Fruit fly (Drosophila melanogaster) whole organism, embryonic: Measurements from ENCODE around the gene CG45544.

Experiments
- Atf3 ChIP-seq: fragments of 200-800 bp; sonication (Bioruptor generic); optimal IDR thresholded peaks from 3 replicates; lab custom pipeline; 2016; ENCODE audit warnings: missing biosample characterization, missing genetic modification characterization
- Awh ChIP-seq: fragments of 200-800 bp; sonication (Bioruptor generic); IDR thresholded peaks from 2 replicates; pipeline ENCODE4, ENCODE4 v1.3.6; 2022; ENCODE audit warnings: missing biosample characterization, missing genetic modification characterization
- B-H1 ChIP-seq: fragments of 200-800 bp; sonication (Bioruptor generic); IDR thresholded peaks from 3 replicates; pipeline ENCODE4 v1.3.6; 2022; ENCODE audit warnings: missing biosample characterization, missing genetic modification characterization
- CG10462 ChIP-seq: fragments of 200-800 bp; sonication (Bioruptor generic); optimal IDR thresholded peaks from 2 replicates; lab custom pipeline; 2016; ENCODE audit warnings: missing biosample characterization, missing genetic modification characterization
- CG11085 ChIP-seq: fragments of 200-800 bp; sonication (Bioruptor generic); IDR thresholded peaks from 2 replicates; pipeline ENCODE4 v1.3.6; 2022; ENCODE audit warnings: missing biosample characterization, missing genetic modification characterization
- CG12219 ChIP-seq: fragments of 200-800 bp; sonication (Bioruptor generic); optimal IDR thresholded peaks from 3 replicates; lab custom pipeline; 2018; ENCODE audit warnings: missing biosample characterization, mild to moderate bottlenecking, missing genetic modification characterization
- CG15479 ChIP-seq: fragments of 200-800 bp; sonication (Bioruptor generic); optimal IDR thresholded peaks from 3 replicates; lab custom pipeline; 2019; ENCODE audit warnings: missing biosample characterization, mild to moderate bottlenecking, missing genetic modification characterization, moderate library complexity
- CG2120 ChIP-seq: fragments of 200-800 bp; sonication (Bioruptor generic); optimal IDR thresholded peaks from 3 replicates; lab custom pipeline; 2016; ENCODE audit warnings: missing biosample characterization, missing genetic modification characterization
- CG2875 ChIP-seq: fragments of 200-800 bp; sonication (Bioruptor generic); optimal IDR thresholded peaks from 2 replicates; lab custom pipeline; 2017; ENCODE audit warnings: missing biosample characterization, mild to moderate bottlenecking, missing genetic modification characterization, missing genetic modification reagents
- CG33557 ChIP-seq: fragments of 200-800 bp; sonication (Bioruptor generic); optimal IDR thresholded peaks from 2 replicates; lab custom pipeline; 2019; ENCODE audit warnings: missing biosample characterization, mild to moderate bottlenecking, missing genetic modification characterization, moderate library complexity
- CG34376 ChIP-seq: fragments of 200-800 bp; sonication (Bioruptor generic); optimal IDR thresholded peaks from 2 replicates; lab custom pipeline; 2018; ENCODE audit warnings: missing biosample characterization, mild to moderate bottlenecking, missing genetic modification characterization
- CG3838 ChIP-seq: fragments of 200-800 bp; sonication (Bioruptor generic); optimal IDR thresholded peaks from 3 replicates; lab custom pipeline; 2016; ENCODE audit warnings: missing biosample characterization, missing genetic modification characterization
- CG42726 ChIP-seq: fragments of 200-800 bp; sonication (Bioruptor generic); IDR thresholded peaks from 2 replicates; pipeline ENCODE4 v1.3.6; 2022; ENCODE audit warnings: missing biosample characterization, missing genetic modification characterization; ENCODE audit not compliant: partially characterized antibody
- CG8478 ChIP-seq: fragments of >200 bp; optimal IDR thresholded peaks from 2 replicates; lab custom pipeline; 2018
- CG8765 ChIP-seq: fragments of 200-800 bp; sonication (Bioruptor generic); IDR thresholded peaks from 2 replicates; pipeline ENCODE4 v1.3.6; 2022; ENCODE audit warnings: missing biosample characterization, missing genetic modification characterization
- CkIIα-i1 ChIP-seq: fragments of 200-800 bp; sonication (Bioruptor generic); IDR thresholded peaks from 2 replicates; pipeline ENCODE4 v1.3.6; 2022; ENCODE audit warnings: missing biosample characterization, missing genetic modification characterization
- Doc2 ChIP-seq: fragments of 200-800 bp; sonication (Bioruptor generic); IDR thresholded peaks from 2 replicates; pipeline ENCODE4 v1.3.6; 2022; ENCODE audit warnings: missing biosample characterization, missing genetic modification characterization
- Doc3 ChIP-seq: fragments of 200-800 bp; sonication (Bioruptor generic); IDR thresholded peaks from 3 replicates; pipeline ENCODE4 v1.3.6; 2022; ENCODE audit warnings: missing biosample characterization, missing genetic modification characterization; ENCODE audit not compliant: partially characterized antibody
- Dref ChIP-seq: fragments of 200-800 bp; sonication (Bioruptor generic); IDR thresholded peaks from 2 replicates; pipeline ENCODE4 v1.3.6; 2022; ENCODE audit warnings: missing biosample characterization, missing genetic modification characterization
- Fer3 ChIP-seq: fragments of 200-800 bp; sonication (Bioruptor generic); optimal IDR thresholded peaks from 2 replicates; lab custom pipeline; 2018; ENCODE audit warnings: missing biosample characterization, mild to moderate bottlenecking, missing genetic modification characterization, moderate library complexity
- HLH54F ChIP-seq: fragments of 200-800 bp; sonication (Bioruptor generic); optimal IDR thresholded peaks from 3 replicates; lab custom pipeline; 2016; ENCODE audit warnings: missing biosample characterization, missing genetic modification characterization
- HmgD ChIP-seq: fragments of 200-800 bp; sonication (Bioruptor generic); optimal IDR thresholded peaks from 3 replicates; lab custom pipeline; 2016; ENCODE audit warnings: missing biosample characterization, missing genetic modification characterization
- Hr3 ChIP-seq: fragments of 200-800 bp; sonication (Bioruptor generic); optimal IDR thresholded peaks from 3 replicates; lab custom pipeline; 2016; ENCODE audit warnings: missing biosample characterization, missing genetic modification characterization
- MBD-R2 ChIP-seq: fragments of 200-800 bp; sonication (Bioruptor generic); IDR thresholded peaks from 2 replicates; pipeline ENCODE4 v1.3.6; 2022; ENCODE audit warnings: missing biosample characterization, missing genetic modification characterization
- MESR4 ChIP-seq: fragments of 200-800 bp; sonication (Bioruptor generic); optimal IDR thresholded peaks from 2 replicates; lab custom pipeline; 2018; ENCODE audit warnings: missing biosample characterization, mild to moderate bottlenecking, missing genetic modification characterization, moderate library complexity
- MTF-1 ChIP-seq: fragments of 200-800 bp; sonication (Bioruptor generic); optimal IDR thresholded peaks from 2 replicates; lab custom pipeline; 2018; ENCODE audit warnings: missing biosample characterization, mild to moderate bottlenecking, missing genetic modification characterization, borderline replicate concordance
- Mrtf ChIP-seq: fragments of 200-800 bp; sonication (Bioruptor generic); IDR thresholded peaks from 3 replicates; pipeline ENCODE4 v1.3.6; 2022; ENCODE audit warnings: missing biosample characterization, missing genetic modification characterization
- Ptx1 ChIP-seq: fragments of 200-800 bp; sonication (Bioruptor generic); IDR thresholded peaks from 2 replicates; pipeline ENCODE4 v1.3.6; 2022; ENCODE audit warnings: missing biosample characterization, missing genetic modification characterization
- Ravus ChIP-seq: fragments of 200-800 bp; sonication (Bioruptor generic); IDR thresholded peaks from 2 replicates; pipeline ENCODE4 v1.3.6; 2022; ENCODE audit warnings: missing biosample characterization, missing genetic modification characterization
- Sry-β ChIP-seq: fragments of 200-800 bp; sonication (Bioruptor generic); optimal IDR thresholded peaks from 2 replicates; lab custom pipeline; 2018; ENCODE audit warnings: missing biosample characterization, mild to moderate bottlenecking, missing genetic modification characterization, moderate library complexity
- bab2 ChIP-seq: fragments of 200-800 bp; sonication (Bioruptor generic); optimal IDR thresholded peaks from 2 replicates; lab custom pipeline; 2016; ENCODE audit warnings: missing biosample characterization, missing genetic modification characterization
- bbx ChIP-seq: fragments of 200-800 bp; sonication (Bioruptor generic); IDR thresholded peaks from 2 replicates; pipeline ENCODE4 v1.3.6; 2022; ENCODE audit warnings: missing biosample characterization, missing genetic modification characterization; ENCODE audit not compliant: partially characterized antibody
- bsh ChIP-seq, 2 experiments: fragments of 200-800 bp; sonication (Bioruptor generic); optimal IDR thresholded peaks; 2 replicates each; lab custom pipeline; 2017 to 2018; ENCODE audit warnings: mild to moderate bottlenecking in 2 of 2, missing biosample characterization in 2 of 2, missing genetic modification characterization in 2 of 2, moderate library complexity in 1 of 2
- chif ChIP-seq, 2 experiments: fragments of 200-800 bp; sonication (Bioruptor generic); optimal IDR thresholded peaks; 3 replicates each; lab custom pipeline; 2016; ENCODE audit warnings: missing biosample characterization in 2 of 2, missing genetic modification characterization in 2 of 2
- crc ChIP-seq: fragments of 200-800 bp; sonication (Bioruptor generic); optimal IDR thresholded peaks from 2 replicates; lab custom pipeline; 2016; ENCODE audit warnings: missing biosample characterization, missing genetic modification characterization
- crol ChIP-seq: fragments of 200-800 bp; sonication (Bioruptor generic); IDR thresholded peaks from 2 replicates; pipeline ENCODE4 v1.3.6; 2022; ENCODE audit warnings: missing biosample characterization, missing genetic modification characterization
- dimm ChIP-seq: fragments of 200-800 bp; sonication (Bioruptor generic); IDR thresholded peaks from 2 replicates; pipeline ENCODE4 v1.3.6; 2022; ENCODE audit warnings: missing biosample characterization, missing genetic modification characterization
- eyg ChIP-seq: fragments of 200-800 bp; sonication (Bioruptor generic); optimal IDR thresholded peaks from 3 replicates; lab custom pipeline; 2016; ENCODE audit warnings: missing biosample characterization, missing genetic modification characterization
- fru ChIP-seq: fragments of >200 bp; optimal IDR thresholded peaks from 2 replicates; lab custom pipeline; 2017
- ftz-f1 ChIP-seq: fragments of 200-800 bp; sonication (Bioruptor generic); optimal IDR thresholded peaks from 2 replicates; lab custom pipeline; 2016; ENCODE audit warnings: missing biosample characterization, missing genetic modification characterization
- gro ChIP-seq: fragments of 200-800 bp; sonication (Bioruptor generic); optimal IDR thresholded peaks from 2 replicates; lab custom pipeline; 2016; ENCODE audit warnings: missing biosample characterization, missing genetic modification characterization
- gsb ChIP-seq: fragments of 200-800 bp; sonication (Bioruptor generic); IDR thresholded peaks from 2 replicates; pipeline ENCODE4 v1.3.6; 2022; ENCODE audit warnings: missing biosample characterization, missing genetic modification characterization
- h ChIP-seq: fragments of >200 bp; optimal IDR thresholded peaks from 2 replicates; lab custom pipeline; 2017
- hb ChIP-seq: fragments of 200-800 bp; sonication (Bioruptor generic); IDR thresholded peaks from 3 replicates; pipeline ENCODE4 v1.3.6; 2022; ENCODE audit warnings: missing biosample characterization, missing genetic modification characterization; ENCODE audit not compliant: partially characterized antibody
- nerfin-1 ChIP-seq: fragments of 200-800 bp; sonication (Bioruptor generic); optimal IDR thresholded peaks from 3 replicates; lab custom pipeline; 2019; ENCODE audit warnings: missing biosample characterization, mild to moderate bottlenecking, missing genetic modification characterization, moderate library complexity
- rib ChIP-seq: fragments of 200-800 bp; sonication (Bioruptor generic); IDR thresholded peaks from 2 replicates; pipeline ENCODE4 v1.3.6; 2022; ENCODE audit warnings: missing biosample characterization, missing genetic modification characterization
- seq ChIP-seq: fragments of 200-800 bp; sonication (Bioruptor generic); IDR thresholded peaks from 2 replicates; pipeline ENCODE4 v1.3.6; 2022; ENCODE audit warnings: missing biosample characterization, missing genetic modification characterization
- slbo ChIP-seq: fragments of 200-800 bp; sonication (Bioruptor generic); IDR thresholded peaks from 2 replicates; pipeline ENCODE4 v1.3.6; 2022; ENCODE audit warnings: missing biosample characterization, missing genetic modification characterization
- ssp ChIP-seq: fragments of 200-800 bp; sonication (Bioruptor generic); IDR thresholded peaks from 2 replicates; pipeline ENCODE4 v1.3.6; 2022; ENCODE audit warnings: missing biosample characterization, missing genetic modification characterization
- tgo ChIP-seq: fragments of 200-800 bp; sonication (Bioruptor generic); IDR thresholded peaks from 3 replicates; pipeline ENCODE4 v1.3.6; 2022; ENCODE audit warnings: missing biosample characterization, missing genetic modification characterization
- tin ChIP-seq: fragments of 200-800 bp; sonication (Bioruptor generic); optimal IDR thresholded peaks from 3 replicates; lab custom pipeline; 2016; ENCODE audit warnings: missing biosample characterization, missing genetic modification characterization

The CG45544 gene

DNA sequence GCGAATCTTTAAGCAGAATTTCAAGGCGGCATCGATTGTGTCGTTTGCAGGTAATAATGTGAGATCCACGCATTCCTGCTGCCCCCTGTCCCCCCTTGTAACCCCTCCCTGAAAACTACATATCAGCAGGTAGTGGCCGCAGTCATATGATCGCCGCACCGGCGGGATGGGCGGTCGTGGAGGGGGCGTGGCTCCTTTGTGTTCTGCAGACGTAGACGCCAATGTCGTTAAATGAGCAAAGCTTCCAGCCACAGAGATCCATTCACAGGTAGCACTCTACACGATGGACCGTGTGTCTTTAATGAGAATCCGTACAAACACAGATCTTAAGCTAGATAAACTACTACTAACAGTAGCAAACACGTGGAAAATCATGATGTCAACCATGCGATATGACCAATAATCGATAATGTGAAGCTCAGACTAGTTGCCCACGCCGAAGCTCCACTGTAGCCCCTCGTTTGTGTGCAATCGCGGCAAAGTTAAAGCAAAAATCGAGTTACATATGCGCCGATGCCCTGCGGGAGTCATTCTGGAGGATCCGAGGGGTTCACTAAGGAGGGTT lies at the start of gene CG45544 (continued):
- no peak for TF ChIP-seq MESR4 (GFP tag; lab: Kevin White, UChicago)
- no peak for TF ChIP-seq MTF-1
- no peak for TF ChIP-seq Sry-β
- TF ChIP-seq nerfin-1 = no peak
- no peak for TF ChIP-seq Doc2 (GFP tag; lab: Robert Waterston, UW)
- TF ChIP-seq dimm (GFP tag; lab: Robert Waterston, UW) = no peak
- TF ChIP-seq crol (GFP tag; lab: Robert Waterston, UW) = peak; percentile 69
- TF ChIP-seq HmgD = no peak
- TF ChIP-seq CG3838 = no peak
- TF ChIP-seq CG8765 (GFP tag; lab: Robert Waterston, UW) = 0 out of 2 replicates have a peak, but pooled peaks have one; percentile 19
- TF ChIP-seq B-H1 (GFP tag; lab: Robert Waterston, UW) = peak; percentile 32; the same call in 1 of the 3 replicates
- peak in 1 of 2 experiments; percentile 83 for TF ChIP-seq bsh (GFP tag; optimal IDR thresholded peaks at IDR 0.05; lab: Kevin White, UChicago)
- no peak for TF ChIP-seq hb (GFP tag; lab: Robert Waterston, UW)
- TF ChIP-seq Ptx1 (GFP tag; lab: Robert Waterston, UW) = peak; percentile 26; the same call in 1 of the 2 replicates
- no peak for TF ChIP-seq rib (GFP tag; lab: Robert Waterston, UW)
- no peak for TF ChIP-seq tgo (GFP tag; lab: Robert Waterston, UW)
- peak; percentile 22; the same call in 1 of the 2 replicates for TF ChIP-seq ssp (GFP tag; lab: Robert Waterston, UW)

DNA sequence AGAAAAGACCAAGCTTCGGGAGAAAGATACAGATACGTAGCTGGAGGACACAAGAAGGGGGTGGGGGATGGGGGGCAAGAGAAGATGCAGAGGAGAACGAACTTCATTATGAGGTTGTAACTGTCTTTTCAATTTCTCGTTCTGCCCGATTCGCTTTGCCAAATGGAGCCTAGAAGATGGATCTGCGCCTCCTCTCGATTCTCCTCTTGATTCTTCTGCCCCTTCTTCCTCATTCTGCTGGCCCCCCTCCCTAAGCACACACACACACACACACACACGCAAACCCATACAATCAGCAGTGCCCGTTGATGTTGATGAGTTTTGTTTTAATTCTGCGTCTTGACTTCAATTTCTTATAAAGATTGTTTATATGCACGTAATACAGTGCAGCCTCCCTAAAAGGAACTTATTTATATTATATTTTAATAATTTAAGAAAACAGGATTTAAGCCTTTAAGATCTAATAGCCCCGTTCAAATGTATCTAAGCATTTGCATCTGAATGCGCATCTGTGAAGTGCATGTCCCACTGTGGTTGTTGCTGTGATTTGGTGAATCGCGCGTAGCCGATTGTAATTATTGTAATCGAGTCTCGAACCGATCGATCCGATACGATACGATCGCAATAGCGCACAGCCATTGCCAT lies 49.2 kb upstream of the CG45544 start:
- no peak for TF ChIP-seq Dref
- no peak for TF ChIP-seq CG42726 (GFP tag; lab: Robert Waterston, UW)
- no peak for TF ChIP-seq h
- TF ChIP-seq CG15479 (GFP tag; lab: Kevin White, UChicago) = no peak
- no peak for TF ChIP-seq crc (GFP tag; lab: Kevin White, UChicago)
- TF ChIP-seq HLH54F (GFP tag; lab: Kevin White, UChicago) = no peak
- TF ChIP-seq slbo (GFP tag; lab: Robert Waterston, UW) = peak; percentile 80
- peak; percentile 42 for TF ChIP-seq CG2120
- peak; percentile 69; the same call in 1 of the 2 replicates for TF ChIP-seq seq (GFP tag; lab: Robert Waterston, UW)
- no peak for TF ChIP-seq CG34376 (GFP tag; lab: Kevin White, UChicago)
- TF ChIP-seq Ravus (GFP tag; lab: Robert Waterston, UW) = peak; percentile 1; the same call in 1 of the 2 replicates
- no peak for TF ChIP-seq Atf3
- peak; percentile 70 for TF ChIP-seq Fer3 (tag; lab: Kevin White, UChicago)
- no peak for TF ChIP-seq Doc3 (GFP tag; lab: Robert Waterston, UW)
- TF ChIP-seq gro = no peak
- peak; percentile 13 for TF ChIP-seq Hr3 (GFP tag; lab: Kevin White, UChicago)
- no peak for TF ChIP-seq CG10462 (GFP tag; lab: Kevin White, UChicago)
- peak; percentile 16; the same call in 1 of the 2 replicates for TF ChIP-seq MBD-R2 (GFP tag; lab: Robert Waterston, UW)
- no peak for TF ChIP-seq chif (GFP tag; optimal IDR thresholded peaks at IDR 0.05; lab: Kevin White, UChicago)
- TF ChIP-seq CG2875 (GFP tag; lab: Kevin White, UChicago) = peak; percentile 9
- no peak for TF ChIP-seq bab2
- 0 out of 2 replicates have a peak, but pooled peaks have one; percentile 34 for TF ChIP-seq gsb (GFP tag; lab: Robert Waterston, UW)
- TF ChIP-seq CG12219 (GFP tag; lab: Kevin White, UChicago) = peak; percentile 39
- TF ChIP-seq fru = no peak
- no peak for TF ChIP-seq CkIIα-i1 (GFP tag; lab: Robert Waterston, UW)
- TF ChIP-seq rib (GFP tag; lab: Robert Waterston, UW) = no peak
- TF ChIP-seq Mrtf (GFP tag; lab: Robert Waterston, UW) = peak; percentile 78
- TF ChIP-seq bbx = no peak
- TF ChIP-seq eyg (GFP tag; lab: Kevin White, UChicago) = no peak
- TF ChIP-seq Awh (GFP tag; lab: Robert Waterston, UW) = peak; percentile 72
- no peak for TF ChIP-seq ftz-f1 (GFP tag; lab: Kevin White, UChicago)
- TF ChIP-seq tin = peak; percentile 43
- TF ChIP-seq CG8478 (lab: Kevin White, UChicago) = no peak
- TF ChIP-seq CG11085 = peak; percentile 63
- no peak for TF ChIP-seq CG33557
